Worm (Caenorhabditis elegans) whole organism, early embryonic: ENCODE data around the gene C25F9.12.

Experiments
- ama-1 ChIP-seq: fragments of 150-350 bp; optimal IDR thresholded peaks from 2 replicates; lab custom pipeline; 2014
- ceh-13 ChIP-seq: fragments of 200-800 bp; sonication (Bioruptor generic); optimal IDR thresholded peaks from 2 replicates; lab custom pipeline; 2018; ENCODE audit warnings: mild to moderate bottlenecking, missing genetic modification characterization, missing compliant biosample characterization
- ceh-36 ChIP-seq: sonication (generic microtip); optimal IDR thresholded peaks from 2 replicates; lab custom pipeline; 2016; ENCODE audit warnings: missing genetic modification characterization, inconsistent platforms, missing compliant biosample characterization
- pes-1 ChIP-seq: fragments of 200-800 bp; sonication (Bioruptor generic); IDR thresholded peaks from 2 replicates; pipeline ENCODE4 v1.3.6; 2022; ENCODE audit warnings: missing genetic modification reagents, missing genetic modification characterization, missing compliant biosample characterization
- tbx-11 ChIP-seq: fragments of 200-800 bp; sonication (Bioruptor generic); IDR thresholded peaks from 2 replicates; pipeline ENCODE4 v1.3.6; 2022; ENCODE audit warnings: missing genetic modification characterization, missing compliant biosample characterization
- tbx-37 ChIP-seq: fragments of 200-800 bp; sonication (Bioruptor generic); conservative IDR thresholded peaks from 2 replicates; pipeline ENCODE4 v1.3.6; 2022; ENCODE audit warnings: missing genetic modification reagents, missing genetic modification characterization, missing compliant biosample characterization

DNA sequence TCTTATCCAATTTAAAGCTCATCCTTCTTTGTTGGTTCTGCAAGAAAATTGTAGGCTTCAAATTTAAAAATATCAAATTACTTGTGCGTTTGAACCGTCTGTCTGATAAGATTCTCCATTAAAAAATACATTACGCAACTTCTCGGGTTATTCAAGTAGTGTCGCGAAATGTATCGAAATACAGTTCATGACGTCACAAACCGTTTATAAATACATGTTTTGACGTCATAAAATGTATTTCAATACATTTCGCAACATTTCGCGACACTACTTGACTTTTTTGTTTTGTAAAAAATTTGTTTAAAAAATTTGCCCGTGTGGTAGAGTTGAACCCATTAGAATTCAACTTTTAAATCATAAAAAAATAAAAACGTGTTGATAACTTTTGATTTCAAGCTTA is 40.8 kb upstream of the C25F9.12 start:
- TF ChIP-seq ceh-36 (no peak), ama-1 (no peak), tbx-11 (no peak), ceh-13 (GFP tag; lab: Kevin White, UChicago) (no peak), tbx-37 (GFP tag; lab: Robert Waterston, UW) (no peak), pes-1 (GFP tag; lab: Robert Waterston, UW) (no peak)
